Worm (Caenorhabditis elegans) whole organism, L2 larva: ENCODE data around the gene clpf-1.

Experiments used
- R02D3.7 ChIP-seq: fragments of 150-350 bp; optimal IDR thresholded peaks from 2 replicates; lab custom pipeline; 2014; ENCODE audit warnings: missing biosample characterization, missing genetic modification characterization
- Y55F3AM.14 ChIP-seq: fragments of 200-800 bp; sonication (Bioruptor generic); optimal IDR thresholded peaks from 2 replicates; lab custom pipeline; 2018; ENCODE audit warnings: mild to moderate bottlenecking, missing genetic modification characterization, missing compliant biosample characterization
- ZK546.5 ChIP-seq: sonication (generic microtip); optimal IDR thresholded peaks from 2 replicates; lab custom pipeline; 2017; ENCODE audit warnings: missing biosample characterization, missing genetic modification characterization
- aly-2 ChIP-seq: fragments of 150-350 bp; optimal IDR thresholded peaks from 2 replicates; lab custom pipeline; 2014; ENCODE audit warnings: missing biosample characterization, missing genetic modification characterization
- elt-3 ChIP-seq: sonication (generic microtip); optimal IDR thresholded peaks from 2 replicates; lab custom pipeline; 2017; ENCODE audit warnings: missing biosample characterization, missing genetic modification characterization
- lin-13 ChIP-seq: fragments of 150-350 bp; optimal IDR thresholded peaks from 2 replicates; lab custom pipeline; 2014; ENCODE audit warnings: missing biosample characterization, missing genetic modification reagents, missing genetic modification characterization
- lin-39 ChIP-seq: fragments of 150-350 bp; optimal IDR thresholded peaks from 2 replicates; lab custom pipeline; 2014; ENCODE audit warnings: missing biosample characterization, missing genetic modification reagents, missing genetic modification characterization
- mdl-1 ChIP-seq, 2 experiments: fragments of 150-350 bp in 1 of 2; sonication (generic microtip) in 1 of 2; optimal IDR thresholded peaks; 2 replicates each; lab custom pipeline; 2017; ENCODE audit warnings: missing biosample characterization in 2 of 2, missing genetic modification characterization in 2 of 2
- nhr-237 ChIP-seq: fragments of 150-350 bp; optimal IDR thresholded peaks from 2 replicates; lab custom pipeline; 2014; ENCODE audit warnings: missing biosample characterization, missing genetic modification characterization
- nhr-77 ChIP-seq: fragments of 150-350 bp; optimal IDR thresholded peaks from 2 replicates; lab custom pipeline; 2014; ENCODE audit warnings: missing biosample characterization, missing genetic modification characterization
- snpc-4 ChIP-seq: fragments of 150-350 bp; optimal IDR thresholded peaks from 2 replicates; lab custom pipeline; 2014; ENCODE audit warnings: missing biosample characterization, missing genetic modification characterization
- unc-39 ChIP-seq: fragments of 150-350 bp; optimal IDR thresholded peaks from 2 replicates; lab custom pipeline; 2014; ENCODE audit warnings: missing biosample characterization, missing genetic modification characterization
- unc-55 ChIP-seq: fragments of 150-350 bp; sonication (generic microtip); optimal IDR thresholded peaks from 3 replicates; lab custom pipeline; 2014; ENCODE audit warnings: missing biosample characterization, missing genetic modification reagents, missing genetic modification characterization
- ztf-4 ChIP-seq: fragments of 150-350 bp; optimal IDR thresholded peaks from 2 replicates; lab custom pipeline; 2014; ENCODE audit warnings: missing biosample characterization, missing genetic modification characterization

- TF ChIP-seq elt-3 (tag; lab: Kevin White, UChicago) (no peak), lin-13 (peak; percentile 10), unc-55 (GFP tag; lab: Kevin White, UChicago) (peak; percentile 71), Y55F3AM.14 (GFP tag; lab: Kevin White, UChicago) (no peak), R02D3.7 (tag; lab: Kevin White, UChicago) (peak; percentile 80), nhr-237 (tag; lab: Kevin White, UChicago) (no peak), ztf-4 (no peak), unc-39 (tag; lab: Kevin White, UChicago) (no peak), lin-39 (tag; lab: Kevin White, UChicago) (no peak), aly-2 (no peak), snpc-4 (no peak), nhr-77 (tag; lab: Kevin White, UChicago) (no peak), ZK546.5 (no peak), mdl-1 (tag; optimal IDR thresholded peaks at IDR 0.05; lab: Kevin White, UChicago) (no peak)
Observed at ce11 chrIII:3404354-3404913, 6.9 kb downstream of the clpf-1 start, which contains the start of the genes npp-9 and F59A2.5.
